Fruit fly (Drosophila melanogaster) whole organism, embryonic: Measurements from ENCODE around the gene CG31344.

Experiments used
- Atf3 ChIP-seq: fragments of 200-800 bp; sonication (Bioruptor generic); optimal IDR thresholded peaks from 3 replicates; lab custom pipeline; 2016; ENCODE audit warnings: missing biosample characterization, missing genetic modification characterization
- BEAF-32 ChIP-seq: fragments of 200-800 bp; sonication (Bioruptor generic); optimal IDR thresholded peaks from 3 replicates; lab custom pipeline; 2017; ENCODE audit warnings: missing biosample characterization, missing genetic modification characterization, mild to moderate bottlenecking, moderate library complexity, missing genetic modification reagents
- Blimp-1 ChIP-seq: fragments of 200-800 bp; sonication (Bioruptor generic); optimal IDR thresholded peaks from 3 replicates; lab custom pipeline; 2018; ENCODE audit warnings: missing biosample characterization, missing genetic modification characterization, mild to moderate bottlenecking, moderate library complexity, missing genetic modification reagents
- CG11085 ChIP-seq: fragments of 200-800 bp; sonication (Bioruptor generic); IDR thresholded peaks from 2 replicates; pipeline ENCODE4 v1.3.6; 2022; ENCODE audit warnings: missing biosample characterization, missing genetic modification characterization
- CG14441 ChIP-seq: fragments of 200-800 bp; sonication (Bioruptor generic); IDR thresholded peaks from 2 replicates; pipeline ENCODE4 v1.3.6; 2022; ENCODE audit warnings: missing biosample characterization, missing genetic modification characterization
- CG15011 ChIP-seq: fragments of 200-800 bp; sonication (Bioruptor generic); optimal IDR thresholded peaks from 3 replicates; lab custom pipeline; 2018; ENCODE audit warnings: missing biosample characterization, mild to moderate bottlenecking, missing genetic modification characterization
- CG15269 ChIP-seq: fragments of 200-800 bp; sonication (Bioruptor generic); optimal IDR thresholded peaks from 2 replicates; lab custom pipeline; 2018; ENCODE audit warnings: missing biosample characterization, mild to moderate bottlenecking, missing genetic modification characterization, moderate library complexity
- CG18262 ChIP-seq: fragments of 200-800 bp; optimal IDR thresholded peaks from 3 replicates; lab custom pipeline; 2019; ENCODE audit warnings: missing biosample characterization, mild to moderate bottlenecking, missing genetic modification characterization, moderate library complexity
- CG2129 ChIP-seq: fragments of 200-800 bp; sonication (Bioruptor generic); IDR thresholded peaks from 2 replicates; pipeline ENCODE4 v1.3.6; 2022; ENCODE audit warnings: missing biosample characterization, missing genetic modification characterization; ENCODE audit not compliant: partially characterized antibody
- CG3065 ChIP-seq: fragments of 200-800 bp; sonication (Bioruptor generic); optimal IDR thresholded peaks from 2 replicates; lab custom pipeline; 2016; ENCODE audit warnings: missing biosample characterization, missing genetic modification characterization
- CG31365 ChIP-seq: fragments of 200-800 bp; sonication (Bioruptor generic); optimal IDR thresholded peaks from 2 replicates; lab custom pipeline; 2018; ENCODE audit warnings: missing biosample characterization, mild to moderate bottlenecking, missing genetic modification characterization
- CG31388 ChIP-seq: fragments of 200-800 bp; sonication (Bioruptor generic); optimal IDR thresholded peaks from 2 replicates; lab custom pipeline; 2016; ENCODE audit warnings: missing biosample characterization, missing genetic modification characterization
- CG6683 ChIP-seq: fragments of 200-800 bp; sonication (Bioruptor generic); optimal IDR thresholded peaks from 2 replicates; lab custom pipeline; 2017; ENCODE audit warnings: missing biosample characterization, mild to moderate bottlenecking, missing genetic modification characterization, missing genetic modification reagents
- CG6791 ChIP-seq: fragments of 200-800 bp; sonication (Bioruptor generic); IDR thresholded peaks from 3 replicates; pipeline ENCODE4 v1.3.6; 2022; ENCODE audit warnings: missing biosample characterization, missing genetic modification characterization; ENCODE audit not compliant: partially characterized antibody
- CG7271 ChIP-seq: fragments of 200-800 bp; sonication (Bioruptor generic); optimal IDR thresholded peaks from 2 replicates; lab custom pipeline; 2018; ENCODE audit warnings: missing biosample characterization, mild to moderate bottlenecking, missing genetic modification characterization, moderate library complexity
- CG7372 ChIP-seq: fragments of 200-800 bp; sonication (Bioruptor generic); IDR thresholded peaks from 2 replicates; pipeline ENCODE4 v1.3.6; 2022; ENCODE audit warnings: missing biosample characterization, missing genetic modification characterization
- CG7963 ChIP-seq: fragments of 200-800 bp; sonication (Bioruptor generic); IDR thresholded peaks from 3 replicates; pipeline ENCODE4 v1.3.6; 2022; ENCODE audit warnings: missing biosample characterization, missing genetic modification characterization; ENCODE audit not compliant: partially characterized antibody
- CG9876 ChIP-seq: fragments of 200-800 bp; sonication (Bioruptor generic); optimal IDR thresholded peaks from 2 replicates; lab custom pipeline; 2016; ENCODE audit warnings: missing biosample characterization, missing genetic modification characterization
- Jarid2 ChIP-seq: fragments of 200-800 bp; sonication (Bioruptor generic); optimal IDR thresholded peaks from 3 replicates; lab custom pipeline; 2017; ENCODE audit warnings: mild to moderate bottlenecking, missing biosample characterization, missing genetic modification reagents, missing genetic modification characterization
- Myb ChIP-seq: fragments of 200-800 bp; sonication (Bioruptor generic); optimal IDR thresholded peaks from 2 replicates; lab custom pipeline; 2016; ENCODE audit warnings: missing biosample characterization, missing genetic modification characterization
- NC2α ChIP-seq: fragments of 200-800 bp; sonication (Bioruptor generic); optimal IDR thresholded peaks from 2 replicates; lab custom pipeline; 2016; ENCODE audit warnings: missing biosample characterization, missing genetic modification characterization
- Neu2 ChIP-seq: fragments of 200-800 bp; sonication (Bioruptor generic); optimal IDR thresholded peaks from 3 replicates; lab custom pipeline; 2016; ENCODE audit warnings: missing biosample characterization, missing genetic modification characterization, borderline replicate concordance
- Scr ChIP-seq: fragments of 200-800 bp; sonication (Bioruptor generic); IDR thresholded peaks from 2 replicates; pipeline ENCODE4 v1.3.6; 2022; ENCODE audit warnings: missing biosample characterization, missing genetic modification characterization; ENCODE audit not compliant: partially characterized antibody
- Six4 ChIP-seq: fragments of 200-800 bp; sonication (Bioruptor generic); optimal IDR thresholded peaks from 2 replicates; lab custom pipeline; 2016; ENCODE audit warnings: missing biosample characterization, missing genetic modification characterization
- Sox102F ChIP-seq: fragments of 200-800 bp; sonication (Bioruptor generic); optimal IDR thresholded peaks from 2 replicates; lab custom pipeline; 2018; ENCODE audit warnings: missing biosample characterization, mild to moderate bottlenecking, missing genetic modification characterization, moderate library complexity
- Sry-β ChIP-seq: fragments of 200-800 bp; sonication (Bioruptor generic); optimal IDR thresholded peaks from 2 replicates; lab custom pipeline; 2018; ENCODE audit warnings: missing biosample characterization, mild to moderate bottlenecking, missing genetic modification characterization, moderate library complexity
- ato ChIP-seq: fragments of 200-800 bp; sonication (Bioruptor generic); IDR thresholded peaks from 2 replicates; pipeline ENCODE4 v1.3.6; 2022; ENCODE audit warnings: missing biosample characterization, missing genetic modification characterization; ENCODE audit not compliant: partially characterized antibody
- bab2 ChIP-seq: fragments of 200-800 bp; sonication (Bioruptor generic); optimal IDR thresholded peaks from 2 replicates; lab custom pipeline; 2016; ENCODE audit warnings: missing biosample characterization, missing genetic modification characterization
- bsh ChIP-seq, 2 experiments: fragments of 200-800 bp; sonication (Bioruptor generic); optimal IDR thresholded peaks; 2 replicates each; lab custom pipeline; 2017 to 2018; ENCODE audit warnings: mild to moderate bottlenecking in 2 of 2, missing biosample characterization in 2 of 2, missing genetic modification characterization in 2 of 2, moderate library complexity in 1 of 2
- chinmo ChIP-seq: fragments of 200-800 bp; sonication (Bioruptor generic); IDR thresholded peaks from 4 replicates; pipeline ENCODE4 v1.3.6; 2022; ENCODE audit warnings: missing biosample characterization, missing genetic modification characterization; ENCODE audit not compliant: partially characterized antibody
- disco-r ChIP-seq: fragments of 200-800 bp; sonication (Bioruptor generic); optimal IDR thresholded peaks from 2 replicates; lab custom pipeline; 2016; ENCODE audit warnings: missing biosample characterization, missing genetic modification characterization
- dpn ChIP-seq, 2 experiments: fragments of 200-800 bp; sonication (Bioruptor generic); optimal IDR thresholded peaks; 3 replicates each; lab custom pipeline; 2016; ENCODE audit warnings: missing biosample characterization in 2 of 2, missing genetic modification characterization in 2 of 2
- exex ChIP-seq: fragments of 200-800 bp; sonication (Bioruptor generic); optimal IDR thresholded peaks from 4 replicates; lab custom pipeline; 2018; ENCODE audit warnings: missing biosample characterization, mild to moderate bottlenecking, missing genetic modification characterization, moderate library complexity
- fd64A ChIP-seq: fragments of 200-800 bp; sonication (Bioruptor generic); optimal IDR thresholded peaks from 3 replicates; lab custom pipeline; 2018; ENCODE audit warnings: missing biosample characterization, mild to moderate bottlenecking, missing genetic modification characterization
- gcm2 ChIP-seq: fragments of 200-800 bp; sonication (Bioruptor generic); optimal IDR thresholded peaks from 2 replicates; lab custom pipeline; 2016; ENCODE audit warnings: missing biosample characterization, missing genetic modification characterization
- grau ChIP-seq: fragments of 200-800 bp; optimal IDR thresholded peaks from 3 replicates; lab custom pipeline; 2019; ENCODE audit warnings: missing biosample characterization, mild to moderate bottlenecking, missing genetic modification characterization, moderate library complexity
- hth ChIP-seq: fragments of >200 bp; optimal IDR thresholded peaks from 2 replicates; lab custom pipeline; 2017; ENCODE audit warnings: inconsistent platforms
- lilli ChIP-seq: fragments of 200-800 bp; sonication (Bioruptor generic); optimal IDR thresholded peaks from 3 replicates; lab custom pipeline; 2016; ENCODE audit warnings: missing biosample characterization, missing genetic modification characterization
- lov ChIP-seq, 2 experiments: fragments of 200-800 bp in 1 of 2; fragments of >200 bp in 1 of 2; sonication (Bioruptor generic) in 1 of 2; IDR thresholded peaks in 1 of 2; optimal IDR thresholded peaks in 1 of 2; 2 replicates in 1 of 2; 3 replicates in 1 of 2; pipeline versions ENCODE4 v1.3.6 to Lab custom; 2017 to 2022; ENCODE audit warnings: missing biosample characterization in 1 of 2, missing genetic modification characterization in 1 of 2
- nerfin-2 ChIP-seq: fragments of 200-800 bp; sonication (Bioruptor generic); IDR thresholded peaks from 2 replicates; pipeline ENCODE4 v1.3.6; 2022; ENCODE audit warnings: missing biosample characterization, missing genetic modification characterization; ENCODE audit not compliant: partially characterized antibody
- pan ChIP-seq, 4 experiments: fragments of >200 bp in 3 of 4; fragments of 200-800 bp in 1 of 4; sonication (Bioruptor generic) in 1 of 4; optimal IDR thresholded peaks in 3 of 4; IDR thresholded peaks in 1 of 4; 2 replicates each; pipeline versions ENCODE4 v1.3.6 to Lab custom; 2017 to 2022; ENCODE audit warnings: missing biosample characterization in 2 of 4, missing genetic modification characterization in 2 of 4, mixed read lengths in 1 of 4
- pum ChIP-seq: fragments of 200-800 bp; sonication (Bioruptor generic); optimal IDR thresholded peaks from 2 replicates; lab custom pipeline; 2016; ENCODE audit warnings: missing biosample characterization, missing genetic modification characterization
- slou ChIP-seq: fragments of 200-800 bp; sonication (Bioruptor generic); optimal IDR thresholded peaks from 3 replicates; lab custom pipeline; 2016; ENCODE audit warnings: missing biosample characterization, missing genetic modification characterization
- tna ChIP-seq: fragments of 200-800 bp; sonication (Bioruptor generic); IDR thresholded peaks from 2 replicates; pipeline ENCODE4 v1.3.6; 2022; ENCODE audit warnings: missing biosample characterization, missing genetic modification characterization; ENCODE audit not compliant: partially characterized antibody
- zen2 ChIP-seq: fragments of 200-800 bp; sonication (Bioruptor generic); IDR thresholded peaks from 3 replicates; pipeline ENCODE4 v1.3.6; 2022; ENCODE audit warnings: missing biosample characterization, missing genetic modification characterization; ENCODE audit not compliant: partially characterized antibody

The CG31344 gene

DNA sequence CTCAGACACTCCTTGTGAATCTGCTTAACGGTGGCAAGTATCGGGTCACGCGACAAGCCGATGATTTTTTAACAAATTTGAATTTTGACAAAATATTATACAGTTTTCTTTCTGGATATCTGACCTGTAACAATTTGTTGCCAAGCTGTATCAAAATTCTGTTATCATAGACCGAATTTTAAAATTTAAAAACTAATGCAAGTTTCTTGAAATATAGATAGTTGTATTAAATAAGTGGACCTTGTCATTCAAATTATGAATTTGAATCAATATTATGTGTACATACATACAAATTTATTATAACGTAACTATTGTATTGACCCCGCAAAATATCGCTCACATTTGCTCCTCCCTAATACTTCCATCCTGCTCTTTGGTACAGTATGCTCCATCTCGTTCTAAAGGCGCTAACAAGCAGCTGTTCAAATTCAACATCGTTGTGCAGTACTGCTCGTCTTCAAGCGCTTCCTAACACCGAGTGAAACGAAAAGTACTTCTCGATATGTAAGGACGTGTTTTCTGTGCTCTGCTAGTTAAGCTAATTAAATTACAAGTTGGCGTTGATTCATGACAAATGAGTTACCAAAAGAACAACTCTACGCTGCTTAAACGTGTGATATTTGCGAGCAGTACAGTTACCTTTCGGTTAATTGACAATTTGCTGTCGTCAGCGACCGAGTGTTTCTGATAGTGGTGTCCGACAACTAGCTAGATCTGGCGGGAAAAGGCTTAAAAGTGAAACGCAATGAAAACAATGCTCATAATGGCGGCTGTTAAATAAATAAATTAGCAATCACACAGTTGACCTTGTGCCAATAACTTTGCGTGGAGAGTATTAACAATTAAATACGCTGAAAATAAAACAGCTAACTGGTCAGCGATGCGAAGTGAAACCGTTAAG, 28.7 kb downstream of the CG31344 start, which contains the start of the genes Kpc1 and CG42542 (continued):
- TF ChIP-seq dpn (GFP tag; optimal IDR thresholded peaks at IDR 0.05; lab: Kevin White, UChicago) (peak; percentile 73 to 82), chinmo (GFP tag; lab: Robert Waterston, UW) (peak; percentile 88; the same call in 2 of the 4 replicates), Blimp-1 (GFP tag; lab: Kevin White, UChicago) (peak; percentile 90), CG3065 (peak; percentile 58), CG14441 (peak; percentile 54; the same call in 1 of the 2 replicates), lov (optimal IDR thresholded peaks at IDR 0.05; lab: Kevin White, UChicago) (no peak), lov (GFP tag; IDR thresholded peaks at IDR 0.05; lab: Robert Waterston, UW) (no peak), exex (tag; lab: Kevin White, UChicago) (peak; percentile 40), pum (GFP tag; lab: Kevin White, UChicago) (peak; percentile 50), bab2 (peak; percentile 38), CG6791 (GFP tag; lab: Robert Waterston, UW) (peak; percentile 80), Six4 (GFP tag; lab: Kevin White, UChicago) (peak; percentile 49), CG7372 (GFP tag; lab: Robert Waterston, UW) (peak; percentile 44), gcm2 (GFP tag; lab: Kevin White, UChicago) (peak; percentile 78), CG7963 (GFP tag; lab: Robert Waterston, UW) (peak; percentile 28; the same call in 2 of the 3 replicates), CG31365 (no peak), Sry-β (peak; percentile 95), CG15269 (peak; percentile 55), fd64A (GFP tag; lab: Kevin White, UChicago) (no peak), CG9876 (GFP tag; lab: Kevin White, UChicago) (peak; percentile 55), slou (GFP tag; lab: Kevin White, UChicago) (peak; percentile 53), zen2 (GFP tag; lab: Robert Waterston, UW) (peak; percentile 90), Sox102F (GFP tag; lab: Kevin White, UChicago) (peak; percentile 62), disco-r (GFP tag; lab: Kevin White, UChicago) (no peak), Scr (peak; percentile 95), NC2α (GFP tag; lab: Kevin White, UChicago) (peak; percentile 19), Myb (GFP tag; lab: Kevin White, UChicago) (peak; percentile 80), CG15011 (GFP tag; lab: Kevin White, UChicago) (peak; percentile 20), hth (lab: Kevin White, UChicago) (no peak), Jarid2 (GFP tag; lab: Kevin White, UChicago) (no peak), bsh (GFP tag; optimal IDR thresholded peaks at IDR 0.05; lab: Kevin White, UChicago) (peak in 1 of 2 experiments; percentile 60), Atf3 (peak; percentile 38), lilli (GFP tag; lab: Kevin White, UChicago) (peak; percentile 89), CG18262 (no peak), CG6683 (GFP tag; lab: Kevin White, UChicago) (peak; percentile 40), tna (GFP tag; lab: Robert Waterston, UW) (peak; percentile 82), CG2129 (GFP tag; lab: Robert Waterston, UW) (peak; percentile 75), ato (GFP tag; lab: Robert Waterston, UW) (peak; percentile 84), CG7271 (tag; lab: Kevin White, UChicago) (no peak), pan (optimal IDR thresholded peaks at IDR 0.05; lab: Kevin White, UChicago) (no peak), pan (GFP tag; optimal IDR thresholded peaks at IDR 0.05 in 1 of 2, IDR thresholded peaks at IDR 0.05 in 1 of 2) (peak in 1 of 2 experiments; percentile 65), Neu2 (GFP tag; lab: Kevin White, UChicago) (no peak), BEAF-32 (peak; percentile 95), CG11085 (GFP tag; lab: Robert Waterston, UW) (no peak; the same call in 1 of the 2 replicates), nerfin-2 (GFP tag; lab: Robert Waterston, UW) (peak; percentile 70), CG31388 (GFP tag; lab: Kevin White, UChicago) (peak; percentile 37), grau (peak; percentile 72)
